Worm (Caenorhabditis elegans): ENCODE results near the gene Y75B8A.6.

DNA sequence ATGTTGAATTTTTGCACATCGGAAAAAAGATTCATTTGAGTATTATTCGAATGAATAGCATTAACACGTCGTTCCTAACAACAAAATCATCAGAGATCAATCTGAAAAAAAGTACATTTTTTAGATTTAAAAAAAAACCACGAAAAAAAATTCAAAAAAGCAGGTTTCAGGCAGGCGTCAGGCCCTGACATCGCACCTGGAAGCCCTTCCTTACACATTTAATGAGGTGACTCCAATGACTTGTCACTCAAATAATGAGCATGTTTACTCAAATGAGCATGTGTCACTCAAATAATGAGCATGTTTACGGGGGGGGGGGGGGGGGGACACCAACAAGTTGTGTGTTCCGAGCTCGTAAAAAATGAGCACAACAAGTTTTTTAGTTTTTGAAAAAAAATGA lies 11.8 kb downstream of the Y75B8A.6 start, which contains the start of gene lron-12:
- no peak for TF ChIP-seq ama-1 (optimal IDR thresholded peaks at IDR 0.05)
- TF ChIP-seq ama-1 (GFP tag; optimal IDR thresholded peaks at IDR 0.05): no peak
- no peak for TF ChIP-seq lsl-1 (GFP tag; optimal IDR thresholded peaks at IDR 0.05)
- no peak for TF ChIP-seq nhr-27 (tag; optimal IDR thresholded peaks at IDR 0.05)
- no peak for TF ChIP-seq pha-4 (tag; optimal IDR thresholded peaks at IDR 0.05)
- no peak for TF ChIP-seq unc-62 (GFP tag; optimal IDR thresholded peaks at IDR 0.05)
- no peak for TF ChIP-seq mxl-1 (tag; optimal IDR thresholded peaks at IDR 0.05)
- TF ChIP-seq bed-2 (GFP tag; IDR thresholded peaks at IDR 0.05): no peak
- TF ChIP-seq nhr-179 (tag; optimal IDR thresholded peaks at IDR 0.05): no peak
- TF ChIP-seq rpc-1 (optimal IDR thresholded peaks at IDR 0.05): no peak
- no peak for TF ChIP-seq rpc-1 (tag; optimal IDR thresholded peaks at IDR 0.05)
